Worm (Caenorhabditis elegans) whole organism, L2 larva: ENCODE measurements around the gene nhr-68.

ENCODE experiments used
- C34F6.9 ChIP-seq: fragments of 150-350 bp; optimal IDR thresholded peaks from 2 replicates; lab custom pipeline; 2014; ENCODE audit warnings: missing biosample characterization, missing genetic modification characterization
- F13H6.1 ChIP-seq: sonication (generic microtip); optimal IDR thresholded peaks from 2 replicates; lab custom pipeline; 2016; ENCODE audit warnings: missing genetic modification characterization, missing compliant biosample characterization
- R02D3.7 ChIP-seq: fragments of 150-350 bp; optimal IDR thresholded peaks from 2 replicates; lab custom pipeline; 2014; ENCODE audit warnings: missing biosample characterization, missing genetic modification characterization
- Y55F3AM.14 ChIP-seq: fragments of 200-800 bp; sonication (Bioruptor generic); optimal IDR thresholded peaks from 2 replicates; lab custom pipeline; 2018; ENCODE audit warnings: mild to moderate bottlenecking, missing genetic modification characterization, missing compliant biosample characterization
- ZK546.5 ChIP-seq: sonication (generic microtip); optimal IDR thresholded peaks from 2 replicates; lab custom pipeline; 2017; ENCODE audit warnings: missing biosample characterization, missing genetic modification characterization
- alr-1 ChIP-seq: fragments of 150-350 bp; optimal IDR thresholded peaks from 2 replicates; lab custom pipeline; 2014; ENCODE audit warnings: missing biosample characterization, missing genetic modification characterization
- aly-2 ChIP-seq: fragments of 150-350 bp; optimal IDR thresholded peaks from 2 replicates; lab custom pipeline; 2014; ENCODE audit warnings: missing biosample characterization, missing genetic modification characterization
- ama-1 ChIP-seq: fragments of 150-350 bp; optimal IDR thresholded peaks from 2 replicates; lab custom pipeline; 2018; ENCODE audit warnings: inconsistent platforms
- blmp-1 ChIP-seq: sonication (generic microtip); optimal IDR thresholded peaks from 2 replicates; lab custom pipeline; 2017; ENCODE audit warnings: missing genetic modification characterization, mild to moderate bottlenecking, missing compliant biosample characterization, antibody characterized with exemption, moderate library complexity; ENCODE audit not compliant: insufficient read depth
- ceh-16 ChIP-seq: fragments of 150-350 bp; optimal IDR thresholded peaks from 2 replicates; lab custom pipeline; 2014; ENCODE audit warnings: missing biosample characterization, missing genetic modification characterization
- ceh-82 ChIP-seq: fragments of 150-350 bp; optimal IDR thresholded peaks from 2 replicates; lab custom pipeline; 2014; ENCODE audit warnings: missing biosample characterization, missing genetic modification characterization
- crh-2 ChIP-seq: sonication (generic microtip); optimal IDR thresholded peaks from 2 replicates; lab custom pipeline; 2017; ENCODE audit warnings: missing biosample characterization, missing genetic modification characterization
- dmd-4 ChIP-seq: sonication (generic microtip); optimal IDR thresholded peaks from 2 replicates; lab custom pipeline; 2017; ENCODE audit warnings: missing biosample characterization, missing genetic modification characterization
- egl-27 ChIP-seq: sonication (generic microtip); optimal IDR thresholded peaks from 3 replicates; lab custom pipeline; 2017; ENCODE audit warnings: missing biosample characterization, missing genetic modification reagents, missing genetic modification characterization
- elt-1 ChIP-seq: fragments of 150-350 bp; optimal IDR thresholded peaks from 2 replicates; lab custom pipeline; 2014; ENCODE audit warnings: missing biosample characterization, missing genetic modification characterization
- elt-3 ChIP-seq: sonication (generic microtip); optimal IDR thresholded peaks from 2 replicates; lab custom pipeline; 2017; ENCODE audit warnings: missing biosample characterization, missing genetic modification characterization
- fos-1 ChIP-seq: fragments of 150-350 bp; optimal IDR thresholded peaks from 2 replicates; lab custom pipeline; 2014; ENCODE audit warnings: missing biosample characterization, missing genetic modification characterization
- gmeb-1 ChIP-seq: fragments of 150-350 bp; optimal IDR thresholded peaks from 2 replicates; lab custom pipeline; 2014; ENCODE audit warnings: missing biosample characterization, missing genetic modification characterization
- lin-11 ChIP-seq: fragments of 150-350 bp; sonication (generic microtip); optimal IDR thresholded peaks from 2 replicates; lab custom pipeline; 2014; ENCODE audit warnings: missing biosample characterization, missing genetic modification characterization, inconsistent platforms, mixed read lengths
- lin-13 ChIP-seq: fragments of 150-350 bp; optimal IDR thresholded peaks from 2 replicates; lab custom pipeline; 2014; ENCODE audit warnings: missing biosample characterization, missing genetic modification reagents, missing genetic modification characterization
- lin-39 ChIP-seq: fragments of 150-350 bp; optimal IDR thresholded peaks from 2 replicates; lab custom pipeline; 2014; ENCODE audit warnings: missing biosample characterization, missing genetic modification reagents, missing genetic modification characterization
- lsy-2 ChIP-seq, 2 experiments: fragments of 150-350 bp in 1 of 2; sonication (generic microtip) in 1 of 2; optimal IDR thresholded peaks; 2 replicates each; lab custom pipeline; 2014 to 2017; ENCODE audit warnings: missing biosample characterization in 2 of 2, missing genetic modification characterization in 2 of 2
- mab-5 ChIP-seq: fragments of 150-350 bp; optimal IDR thresholded peaks from 2 replicates; lab custom pipeline; 2014; ENCODE audit warnings: missing biosample characterization, missing genetic modification characterization
- mbf-1 ChIP-seq: sonication (generic microtip); optimal IDR thresholded peaks from 2 replicates; lab custom pipeline; 2017; ENCODE audit warnings: missing biosample characterization, missing genetic modification characterization
- mdl-1 ChIP-seq, 2 experiments: fragments of 150-350 bp in 1 of 2; sonication (generic microtip) in 1 of 2; optimal IDR thresholded peaks; 2 replicates each; lab custom pipeline; 2017; ENCODE audit warnings: missing biosample characterization in 2 of 2, missing genetic modification characterization in 2 of 2
- nhr-10 ChIP-seq: sonication (generic microtip); optimal IDR thresholded peaks from 2 replicates; lab custom pipeline; 2017; ENCODE audit warnings: missing biosample characterization, missing genetic modification characterization
- nhr-11 ChIP-seq: fragments of 150-350 bp; optimal IDR thresholded peaks from 2 replicates; lab custom pipeline; 2014; ENCODE audit warnings: missing biosample characterization, missing genetic modification characterization
- nhr-12 ChIP-seq: fragments of 150-350 bp; optimal IDR thresholded peaks from 2 replicates; lab custom pipeline; 2014; ENCODE audit warnings: missing biosample characterization, missing genetic modification characterization
- nhr-129 ChIP-seq: fragments of 150-350 bp; optimal IDR thresholded peaks from 2 replicates; lab custom pipeline; 2014; ENCODE audit warnings: missing biosample characterization, missing genetic modification characterization
- nhr-21 ChIP-seq: fragments of 150-350 bp; optimal IDR thresholded peaks from 2 replicates; lab custom pipeline; 2014; ENCODE audit warnings: missing biosample characterization, missing genetic modification characterization
- nhr-23 ChIP-seq: fragments of 150-350 bp; optimal IDR thresholded peaks from 2 replicates; lab custom pipeline; 2014; ENCODE audit warnings: missing biosample characterization, missing genetic modification reagents, missing genetic modification characterization
- nhr-237 ChIP-seq: fragments of 150-350 bp; optimal IDR thresholded peaks from 2 replicates; lab custom pipeline; 2014; ENCODE audit warnings: missing biosample characterization, missing genetic modification characterization
- nhr-25 ChIP-seq: fragments of 150-350 bp; sonication (generic microtip); optimal IDR thresholded peaks from 3 replicates; lab custom pipeline; 2014; ENCODE audit warnings: missing biosample characterization, missing genetic modification characterization
- nhr-6 ChIP-seq: fragments of 150-350 bp; optimal IDR thresholded peaks from 2 replicates; lab custom pipeline; 2014; ENCODE audit warnings: missing biosample characterization, missing genetic modification characterization
- nhr-77 ChIP-seq: fragments of 150-350 bp; optimal IDR thresholded peaks from 2 replicates; lab custom pipeline; 2014; ENCODE audit warnings: missing biosample characterization, missing genetic modification characterization
- peb-1 ChIP-seq: fragments of 150-350 bp; optimal IDR thresholded peaks from 2 replicates; lab custom pipeline; 2014; ENCODE audit warnings: missing biosample characterization, missing genetic modification characterization
- sem-4 ChIP-seq: fragments of 150-350 bp; optimal IDR thresholded peaks from 2 replicates; lab custom pipeline; 2014; ENCODE audit warnings: missing biosample characterization, missing genetic modification reagents, missing genetic modification characterization
- skn-1 ChIP-seq: sonication (generic microtip); optimal IDR thresholded peaks from 2 replicates; lab custom pipeline; 2017; ENCODE audit warnings: missing biosample characterization, missing genetic modification characterization
- sma-3 ChIP-seq: sonication (generic microtip); optimal IDR thresholded peaks from 2 replicates; lab custom pipeline; 2016; ENCODE audit warnings: missing genetic modification reagents, missing genetic modification characterization, missing compliant biosample characterization
- sma-9 ChIP-seq, 2 experiments: fragments of 150-350 bp in 1 of 2; sonication (generic microtip) in 1 of 2; optimal IDR thresholded peaks; 2 replicates each; lab custom pipeline; 2014 to 2016; ENCODE audit warnings: missing genetic modification characterization in 2 of 2, mild to moderate bottlenecking in 1 of 2, missing biosample characterization in 1 of 2, missing compliant biosample characterization in 1 of 2, missing genetic modification reagents in 1 of 2, moderate library complexity in 1 of 2
- snpc-4 ChIP-seq: fragments of 150-350 bp; optimal IDR thresholded peaks from 2 replicates; lab custom pipeline; 2014; ENCODE audit warnings: missing biosample characterization, missing genetic modification characterization
- unc-39 ChIP-seq: fragments of 150-350 bp; optimal IDR thresholded peaks from 2 replicates; lab custom pipeline; 2014; ENCODE audit warnings: missing biosample characterization, missing genetic modification characterization
- unc-55 ChIP-seq: fragments of 150-350 bp; sonication (generic microtip); optimal IDR thresholded peaks from 3 replicates; lab custom pipeline; 2014; ENCODE audit warnings: missing biosample characterization, missing genetic modification reagents, missing genetic modification characterization
- unc-62 ChIP-seq: fragments of 150-350 bp; optimal IDR thresholded peaks from 2 replicates; lab custom pipeline; 2014; ENCODE audit warnings: missing biosample characterization, missing genetic modification reagents, missing genetic modification characterization
- zag-1 ChIP-seq: fragments of 150-350 bp; optimal IDR thresholded peaks from 2 replicates; lab custom pipeline; 2014; ENCODE audit warnings: missing biosample characterization, missing genetic modification characterization
- ztf-1 ChIP-seq: fragments of 200-800 bp; sonication (Bioruptor generic); conservative IDR thresholded peaks from 2 replicates; pipeline ENCODE4 v1.3.6; 2022; ENCODE audit warnings: missing genetic modification characterization, missing compliant biosample characterization
- ztf-11 ChIP-seq: sonication (generic microtip); optimal IDR thresholded peaks from 2 replicates; lab custom pipeline; 2017; ENCODE audit warnings: missing biosample characterization, missing genetic modification characterization
- ztf-4 ChIP-seq: fragments of 150-350 bp; optimal IDR thresholded peaks from 2 replicates; lab custom pipeline; 2014; ENCODE audit warnings: missing biosample characterization, missing genetic modification characterization

nhr-68 gene

ce11 chrV:11614805-11615497 lies 41.7 kb downstream of the nhr-68 start:
- TF ChIP-seq nhr-23 (tag; lab: Kevin White, UChicago) = peak; percentile 14
- TF ChIP-seq ZK546.5 (tag; lab: Kevin White, UChicago) = no peak
- no peak for TF ChIP-seq nhr-6 (tag; lab: Kevin White, UChicago)
- peak; percentile 82 for TF ChIP-seq nhr-25 (tag; lab: Kevin White, UChicago)
- no peak for TF ChIP-seq mab-5 (tag; lab: Kevin White, UChicago)
- TF ChIP-seq ceh-16 (tag; lab: Kevin White, UChicago) = no peak
- TF ChIP-seq lsy-2 (tag; optimal IDR thresholded peaks at IDR 0.05; lab: Kevin White, UChicago) = peak in 1 of 2 experiments; percentile 28
- TF ChIP-seq fos-1 (tag; lab: Kevin White, UChicago) = peak; percentile 52
- TF ChIP-seq blmp-1 (tag; lab: Kevin White, UChicago) = peak; percentile 59
- no peak for TF ChIP-seq ceh-82
- peak; percentile 77 for TF ChIP-seq nhr-21 (tag; lab: Kevin White, UChicago)
- no peak for TF ChIP-seq nhr-237 (tag; lab: Kevin White, UChicago)
- no peak for TF ChIP-seq elt-3 (tag; lab: Kevin White, UChicago)
- TF ChIP-seq nhr-77 (tag; lab: Kevin White, UChicago) = no peak
- peak; percentile 80 for TF ChIP-seq sma-3 (GFP tag; lab: Kevin White, UChicago)
- peak; percentile 21 for TF ChIP-seq gmeb-1 (tag; lab: Kevin White, UChicago)
- TF ChIP-seq Y55F3AM.14 (GFP tag; lab: Kevin White, UChicago) = no peak
- TF ChIP-seq nhr-129 (tag; lab: Kevin White, UChicago) = peak; percentile 60
- TF ChIP-seq peb-1 = no peak
- no peak for TF ChIP-seq ama-1 (lab: Kevin White, UChicago)
- no peak for TF ChIP-seq dmd-4 (tag; lab: Kevin White, UChicago)
- TF ChIP-seq aly-2 (tag; lab: Kevin White, UChicago) = no peak
- TF ChIP-seq egl-27 (tag; lab: Kevin White, UChicago) = no peak
- no peak for TF ChIP-seq mbf-1 (tag; lab: Kevin White, UChicago)
- TF ChIP-seq alr-1 = no peak
- TF ChIP-seq unc-39 (tag; lab: Kevin White, UChicago) = no peak
- no peak for TF ChIP-seq lin-11 (tag; lab: Kevin White, UChicago)
- no peak for TF ChIP-seq lin-39
- no peak for TF ChIP-seq ztf-1 (GFP tag; lab: Robert Waterston, UW)
- no peak for TF ChIP-seq nhr-11 (tag; lab: Kevin White, UChicago)
- TF ChIP-seq elt-1 (tag; lab: Kevin White, UChicago) = peak; percentile 59
- no peak for TF ChIP-seq sem-4 (tag; lab: Kevin White, UChicago)
- TF ChIP-seq unc-62 (GFP tag; lab: Kevin White, UChicago) = no peak
- peak; percentile 51 for TF ChIP-seq crh-2 (tag; lab: Kevin White, UChicago)
- TF ChIP-seq lin-13 (GFP tag; lab: Kevin White, UChicago) = peak; percentile 42
- peak; percentile 2 for TF ChIP-seq skn-1 (tag; lab: Kevin White, UChicago)
- TF ChIP-seq F13H6.1 (tag; lab: Kevin White, UChicago) = no peak
- TF ChIP-seq nhr-10 (tag; lab: Kevin White, UChicago) = no peak
- TF ChIP-seq ztf-11 (tag; lab: Kevin White, UChicago) = no peak
- no peak for TF ChIP-seq ztf-4 (tag; lab: Kevin White, UChicago)
- no peak for TF ChIP-seq unc-55 (GFP tag; lab: Kevin White, UChicago)
- TF ChIP-seq C34F6.9 (tag; lab: Kevin White, UChicago) = no peak
- peak; percentile 88 for TF ChIP-seq sma-9 (GFP tag; optimal IDR thresholded peaks at IDR 0.05; lab: Kevin White, UChicago)
- no peak for TF ChIP-seq sma-9 (tag; optimal IDR thresholded peaks at IDR 0.05; lab: Kevin White, UChicago)
- TF ChIP-seq R02D3.7 (tag; lab: Kevin White, UChicago) = no peak
- TF ChIP-seq zag-1 (tag; lab: Kevin White, UChicago) = no peak
- no peak for TF ChIP-seq snpc-4
- TF ChIP-seq nhr-12 (tag; lab: Kevin White, UChicago) = no peak
- no peak for TF ChIP-seq mdl-1 (tag; optimal IDR thresholded peaks at IDR 0.05; lab: Kevin White, UChicago)
